Worm (Caenorhabditis elegans): ENCODE measurements around the gene irld-60.

- no peak for TF ChIP-seq skn-1 (tag; optimal IDR thresholded peaks at IDR 0.05)
- no peak for TF ChIP-seq R02D3.7 (tag; optimal IDR thresholded peaks at IDR 0.05)
- TF ChIP-seq ama-1 (optimal IDR thresholded peaks at IDR 0.05): no peak
- TF ChIP-seq nhr-43 (tag; optimal IDR thresholded peaks at IDR 0.05; ENCODE audit: poor library complexity, severe bottlenecking): no peak
- TF ChIP-seq nhr-76 (tag; optimal IDR thresholded peaks at IDR 0.05): no peak
- TF ChIP-seq ceh-82 (tag; optimal IDR thresholded peaks at IDR 0.05): no peak
- no peak for TF ChIP-seq unc-62 (GFP tag; optimal IDR thresholded peaks at IDR 0.05)
- TF ChIP-seq jun-1 (tag; optimal IDR thresholded peaks at IDR 0.05): no peak
- no peak for TF ChIP-seq zag-1 (tag; optimal IDR thresholded peaks at IDR 0.05)
Observed at ce11 chrIII:12711217-12711616, 39.5 kb downstream of the irld-60 start, which contains the start of gene hut-1.

Data from whole organism, L3 larva.